Worm (Caenorhabditis elegans) whole organism, mixed stage, embryonic: Measurements from ENCODE around the gene W09C2.7.

ENCODE experiments used
- M03D4.4 ChIP-seq: sonication (generic microtip); optimal IDR thresholded peaks from 2 replicates; lab custom pipeline; 2017; ENCODE audit warnings: mild to moderate bottlenecking, missing genetic modification characterization, missing compliant biosample characterization
- bed-3 ChIP-seq: fragments of 200-800 bp; sonication (Bioruptor generic); optimal IDR thresholded peaks from 3 replicates; lab custom pipeline; 2018; ENCODE audit warnings: mild to moderate bottlenecking, missing genetic modification characterization, moderate library complexity, missing compliant biosample characterization
- blmp-1 ChIP-seq: fragments of 150-350 bp; optimal IDR thresholded peaks from 2 replicates; lab custom pipeline; 2014; ENCODE audit warnings: missing biosample characterization, missing genetic modification characterization
- ceh-39 ChIP-seq: fragments of 150-350 bp; optimal IDR thresholded peaks from 2 replicates; lab custom pipeline; 2014; ENCODE audit warnings: missing biosample characterization, missing genetic modification characterization
- ceh-43 ChIP-seq: fragments of 200-800 bp; sonication (Bioruptor generic); optimal IDR thresholded peaks from 2 replicates; lab custom pipeline; 2018; ENCODE audit warnings: mild to moderate bottlenecking, missing genetic modification characterization, moderate library complexity, missing compliant biosample characterization
- ceh-83 ChIP-seq: fragments of 200-800 bp; sonication (Bioruptor generic); optimal IDR thresholded peaks from 2 replicates; lab custom pipeline; 2018; ENCODE audit warnings: mild to moderate bottlenecking, missing genetic modification characterization, missing compliant biosample characterization
- ces-1 ChIP-seq: fragments of 150-350 bp; optimal IDR thresholded peaks from 2 replicates; lab custom pipeline; 2014; ENCODE audit warnings: missing biosample characterization, missing genetic modification reagents, missing genetic modification characterization
- cnd-1 ChIP-seq: fragments of 200-800 bp; sonication (Bioruptor generic); optimal IDR thresholded peaks from 2 replicates; lab custom pipeline; 2018; ENCODE audit warnings: mild to moderate bottlenecking, missing genetic modification characterization, missing compliant biosample characterization
- drap-1 ChIP-seq: fragments of 200-800 bp; sonication (Bioruptor generic); optimal IDR thresholded peaks from 3 replicates; lab custom pipeline; 2018; ENCODE audit warnings: mild to moderate bottlenecking, missing genetic modification characterization, missing compliant biosample characterization
- elt-1 ChIP-seq: sonication (generic microtip); optimal IDR thresholded peaks from 2 replicates; lab custom pipeline; 2017; ENCODE audit warnings: missing genetic modification characterization, mild to moderate bottlenecking, missing compliant biosample characterization, antibody characterized with exemption, moderate library complexity, borderline replicate concordance; ENCODE audit not compliant: insufficient read depth
- elt-3 ChIP-seq: fragments of 150-350 bp; optimal IDR thresholded peaks from 2 replicates; lab custom pipeline; 2014; ENCODE audit warnings: missing biosample characterization, missing genetic modification characterization
- flh-1 ChIP-seq: fragments of 200-800 bp; sonication (Bioruptor generic); optimal IDR thresholded peaks from 2 replicates; lab custom pipeline; 2018; ENCODE audit warnings: mild to moderate bottlenecking, missing genetic modification characterization, moderate library complexity, missing compliant biosample characterization
- ham-2 ChIP-seq: fragments of 200-800 bp; sonication (Bioruptor generic); optimal IDR thresholded peaks from 2 replicates; lab custom pipeline; 2018; ENCODE audit warnings: mild to moderate bottlenecking, missing genetic modification characterization, missing compliant biosample characterization
- hlh-1 ChIP-seq: fragments of 150-350 bp; optimal IDR thresholded peaks from 2 replicates; lab custom pipeline; 2014; ENCODE audit warnings: missing biosample characterization, missing genetic modification reagents, missing genetic modification characterization
- lin-13 ChIP-seq: fragments of 150-350 bp; optimal IDR thresholded peaks from 2 replicates; lab custom pipeline; 2014; ENCODE audit warnings: missing biosample characterization, missing genetic modification characterization
- lin-32 ChIP-seq: fragments of 200-800 bp; sonication (Bioruptor generic); optimal IDR thresholded peaks from 2 replicates; lab custom pipeline; 2018; ENCODE audit warnings: mild to moderate bottlenecking, missing genetic modification characterization, missing compliant biosample characterization
- lsy-2 ChIP-seq: fragments of 150-350 bp; optimal IDR thresholded peaks from 2 replicates; lab custom pipeline; 2014; ENCODE audit warnings: missing biosample characterization, missing genetic modification characterization
- mab-5 ChIP-seq: fragments of 150-350 bp; optimal IDR thresholded peaks from 2 replicates; lab custom pipeline; 2014; ENCODE audit warnings: missing biosample characterization, missing genetic modification characterization
- mep-1 ChIP-seq: fragments of 150-350 bp; optimal IDR thresholded peaks from 2 replicates; lab custom pipeline; 2017; ENCODE audit warnings: missing biosample characterization, missing genetic modification reagents, missing genetic modification characterization, inconsistent platforms
- mls-2 ChIP-seq: sonication (generic microtip); optimal IDR thresholded peaks from 2 replicates; lab custom pipeline; 2016; ENCODE audit warnings: mild to moderate bottlenecking, missing genetic modification characterization, moderate library complexity, missing compliant biosample characterization
- nhr-12 ChIP-seq: fragments of 150-350 bp; optimal IDR thresholded peaks from 2 replicates; lab custom pipeline; 2014; ENCODE audit warnings: missing biosample characterization, missing genetic modification characterization
- nhr-2 ChIP-seq: fragments of 150-350 bp; optimal IDR thresholded peaks from 2 replicates; lab custom pipeline; 2014; ENCODE audit warnings: missing biosample characterization, missing genetic modification characterization
- nhr-28 ChIP-seq: fragments of 150-350 bp; optimal IDR thresholded peaks from 2 replicates; lab custom pipeline; 2014; ENCODE audit warnings: missing biosample characterization, missing genetic modification characterization
- nhr-76 ChIP-seq: sonication (generic microtip); optimal IDR thresholded peaks from 2 replicates; lab custom pipeline; 2017; ENCODE audit warnings: missing biosample characterization, missing genetic modification characterization
- pha-4 ChIP-seq: fragments of 150-350 bp; optimal IDR thresholded peaks from 2 replicates; lab custom pipeline; 2018; ENCODE audit warnings: missing biosample characterization, missing genetic modification reagents, missing genetic modification characterization
- sem-2 ChIP-seq: fragments of 200-800 bp; sonication (Bioruptor generic); optimal IDR thresholded peaks from 2 replicates; lab custom pipeline; 2018; ENCODE audit warnings: mild to moderate bottlenecking, missing genetic modification characterization, missing compliant biosample characterization
- snpc-4 ChIP-seq: fragments of 150-350 bp; optimal IDR thresholded peaks from 2 replicates; lab custom pipeline; 2014; ENCODE audit warnings: missing biosample characterization, missing genetic modification characterization
- tbx-8 ChIP-seq: fragments of 200-800 bp; sonication (Bioruptor generic); optimal IDR thresholded peaks from 2 replicates; lab custom pipeline; 2018; ENCODE audit warnings: mild to moderate bottlenecking, missing genetic modification characterization, moderate library complexity, missing compliant biosample characterization
- unc-120 ChIP-seq: sonication (generic microtip); optimal IDR thresholded peaks from 2 replicates; lab custom pipeline; 2017; ENCODE audit warnings: missing genetic modification characterization, missing compliant biosample characterization; ENCODE audit not compliant: poor library complexity, severe bottlenecking
- unc-39 ChIP-seq: fragments of 150-350 bp; optimal IDR thresholded peaks from 2 replicates; lab custom pipeline; 2014; ENCODE audit warnings: missing biosample characterization, missing genetic modification characterization
- unc-62 ChIP-seq: fragments of 150-350 bp; optimal IDR thresholded peaks from 2 replicates; lab custom pipeline; 2014; ENCODE audit warnings: missing biosample characterization, missing genetic modification reagents, missing genetic modification characterization
- zip-8 ChIP-seq: fragments of 150-350 bp; optimal IDR thresholded peaks from 2 replicates; lab custom pipeline; 2014; ENCODE audit warnings: missing biosample characterization, missing genetic modification characterization
- ztf-11 ChIP-seq: fragments of 150-350 bp; optimal IDR thresholded peaks from 2 replicates; lab custom pipeline; 2014; ENCODE audit warnings: missing biosample characterization, missing genetic modification characterization

The W09C2.7 gene

ce11 chrIV:9625829-9626228 lies 3.7 kb upstream of the W09C2.7 start:
- TF ChIP-seq mep-1 (no peak), nhr-2 (no peak), snpc-4 (tag; lab: Kevin White, UChicago) (no peak), blmp-1 (no peak), M03D4.4 (no peak), sem-2 (GFP tag; lab: Kevin White, UChicago) (no peak), nhr-28 (no peak), pha-4 (tag; lab: Kevin White, UChicago) (no peak), nhr-76 (tag; lab: Kevin White, UChicago) (no peak), bed-3 (GFP tag; lab: Kevin White, UChicago) (no peak), mab-5 (tag; lab: Kevin White, UChicago) (no peak), ham-2 (GFP tag; lab: Kevin White, UChicago) (no peak), ztf-11 (tag; lab: Kevin White, UChicago) (no peak)
- TF ChIP-seq, all 35 proteins: peak for 0

- TF ChIP-seq snpc-4 (tag; lab: Kevin White, UChicago) (no peak), ceh-39 (tag; lab: Kevin White, UChicago) (no peak), blmp-1 (no peak), ham-2 (GFP tag; lab: Kevin White, UChicago) (no peak), nhr-12 (tag; lab: Kevin White, UChicago) (no peak), cnd-1 (tag; lab: Kevin White, UChicago) (no peak), lin-13 (no peak), lsy-2 (tag; lab: Kevin White, UChicago) (no peak), pha-4 (tag; lab: Kevin White, UChicago) (no peak), drap-1 (no peak), nhr-2 (no peak), mab-5 (tag; lab: Kevin White, UChicago) (no peak)
Observed at ce11 chrIV:9624977-9625376, 2.8 kb upstream of the W09C2.7 start, which contains the start of gene W09C2.10. Gene W09C2.10 (minus strand): TSS chrIV:9625077.

ce11 chrIV:9624275-9624674 lies 2.1 kb upstream of the W09C2.7 start, which contains the start of gene W09C2.8:
Gene W09C2.8 (minus strand): TSS chrIV:9624375.
- TF ChIP-seq ham-2 (GFP tag; lab: Kevin White, UChicago) (no peak), drap-1 (no peak), bed-3 (GFP tag; lab: Kevin White, UChicago) (no peak), sem-2 (GFP tag; lab: Kevin White, UChicago) (no peak), zip-8 (no peak), mls-2 (tag; lab: Kevin White, UChicago) (no peak), blmp-1 (no peak), nhr-76 (tag; lab: Kevin White, UChicago) (no peak), flh-1 (GFP tag; lab: Kevin White, UChicago) (no peak), lin-13 (no peak), unc-120 (tag; lab: Kevin White, UChicago) (no peak), elt-3 (tag; lab: Kevin White, UChicago) (no peak), pha-4 (tag; lab: Kevin White, UChicago) (no peak)

ce11 chrIV:9623269-9623668 lies 1.1 kb upstream of the W09C2.7 start, which contains the start of gene W09C2.9:
Gene W09C2.9 (minus strand): TSS chrIV:9623369.
- TF ChIP-seq mab-5 (tag; lab: Kevin White, UChicago) (no peak), M03D4.4 (no peak), elt-1 (tag; lab: Kevin White, UChicago) (no peak), ham-2 (GFP tag; lab: Kevin White, UChicago) (no peak), ces-1 (no peak), lin-32 (GFP tag; lab: Kevin White, UChicago) (no peak), nhr-76 (tag; lab: Kevin White, UChicago) (no peak), pha-4 (tag; lab: Kevin White, UChicago) (no peak), bed-3 (GFP tag; lab: Kevin White, UChicago) (no peak), ceh-39 (tag; lab: Kevin White, UChicago) (no peak), nhr-12 (tag; lab: Kevin White, UChicago) (no peak), lsy-2 (tag; lab: Kevin White, UChicago) (no peak), hlh-1 (no peak), mls-2 (tag; lab: Kevin White, UChicago) (no peak), ceh-83 (GFP tag; lab: Kevin White, UChicago) (no peak), zip-8 (no peak), unc-120 (tag; lab: Kevin White, UChicago) (no peak), nhr-2 (no peak)

ce11 chrIV:9618836-9619235 lies 3.3 kb downstream of the W09C2.7 start:
- TF ChIP-seq tbx-8 (GFP tag; lab: Kevin White, UChicago) = no peak
- no peak for TF ChIP-seq sem-2 (GFP tag; lab: Kevin White, UChicago)
- TF ChIP-seq unc-62 (GFP tag; lab: Kevin White, UChicago) = peak; percentile 9
- peak; percentile 99 for TF ChIP-seq elt-1 (tag; lab: Kevin White, UChicago)
- TF ChIP-seq unc-39 (tag; lab: Kevin White, UChicago) = no peak
- TF ChIP-seq ceh-43 = peak; percentile 30
- peak; percentile 27 for TF ChIP-seq nhr-2
